Worm (Caenorhabditis elegans) whole organism, early embryonic: ENCODE measurements around the gene W07G4.8.

Experiments
- B0310.2 ChIP-seq: sonication (generic microtip); optimal IDR thresholded peaks from 2 replicates; lab custom pipeline; 2016; ENCODE audit warnings: mild to moderate bottlenecking, missing genetic modification characterization, missing compliant biosample characterization
- ama-1 ChIP-seq: fragments of 150-350 bp; optimal IDR thresholded peaks from 2 replicates; lab custom pipeline; 2014
- ceh-13 ChIP-seq: fragments of 200-800 bp; sonication (Bioruptor generic); optimal IDR thresholded peaks from 2 replicates; lab custom pipeline; 2018; ENCODE audit warnings: mild to moderate bottlenecking, missing genetic modification characterization, missing compliant biosample characterization
- ceh-36 ChIP-seq: sonication (generic microtip); optimal IDR thresholded peaks from 2 replicates; lab custom pipeline; 2016; ENCODE audit warnings: missing genetic modification characterization, inconsistent platforms, missing compliant biosample characterization
- flt-1 ChIP-seq: fragments of 200-800 bp; sonication (Bioruptor generic); IDR thresholded peaks from 2 replicates; pipeline ENCODE4 v1.3.6; 2022; ENCODE audit warnings: missing genetic modification characterization, missing compliant biosample characterization
- hmbx-1 ChIP-seq: sonication (generic microtip); optimal IDR thresholded peaks from 2 replicates; lab custom pipeline; 2016; ENCODE audit warnings: mild to moderate bottlenecking, missing genetic modification characterization, missing compliant biosample characterization
- hmg-4 ChIP-seq: fragments of 200-800 bp; sonication (Bioruptor generic); optimal IDR thresholded peaks from 2 replicates; lab custom pipeline; 2018; ENCODE audit warnings: mild to moderate bottlenecking, missing genetic modification characterization, missing compliant biosample characterization
- hnd-1 ChIP-seq: sonication (generic microtip); optimal IDR thresholded peaks from 2 replicates; lab custom pipeline; 2016; ENCODE audit warnings: missing genetic modification characterization, missing compliant biosample characterization
- pes-1 ChIP-seq: fragments of 200-800 bp; sonication (Bioruptor generic); IDR thresholded peaks from 2 replicates; pipeline ENCODE4 v1.3.6; 2022; ENCODE audit warnings: missing genetic modification reagents, missing genetic modification characterization, missing compliant biosample characterization
- scrt-1 ChIP-seq: fragments of 200-800 bp; sonication (Bioruptor generic); IDR thresholded peaks from 2 replicates; pipeline ENCODE4 v1.3.6; 2022; ENCODE audit warnings: missing genetic modification characterization, missing compliant biosample characterization
- sea-1 ChIP-seq: fragments of 200-800 bp; sonication (Bioruptor generic); conservative IDR thresholded peaks from 2 replicates; pipeline ENCODE4 v1.3.6; 2022; ENCODE audit warnings: missing genetic modification characterization, missing compliant biosample characterization
- tbx-11 ChIP-seq: fragments of 200-800 bp; sonication (Bioruptor generic); IDR thresholded peaks from 2 replicates; pipeline ENCODE4 v1.3.6; 2022; ENCODE audit warnings: missing genetic modification characterization, missing compliant biosample characterization
- tbx-37 ChIP-seq: fragments of 200-800 bp; sonication (Bioruptor generic); conservative IDR thresholded peaks from 2 replicates; pipeline ENCODE4 v1.3.6; 2022; ENCODE audit warnings: missing genetic modification reagents, missing genetic modification characterization, missing compliant biosample characterization
- tra-4 ChIP-seq: sonication (generic microtip); optimal IDR thresholded peaks from 2 replicates; lab custom pipeline; 2017; ENCODE audit warnings: missing genetic modification characterization, missing compliant biosample characterization

- TF ChIP-seq scrt-1 (GFP tag; lab: Robert Waterston, UW) (no peak), ama-1 (no peak), tbx-11 (GFP tag; lab: Robert Waterston, UW) (no peak), sea-1 (no peak), ceh-36 (tag; lab: Kevin White, UChicago) (no peak), ceh-13 (GFP tag; lab: Kevin White, UChicago) (no peak), flt-1 (no peak), hnd-1 (no peak), tra-4 (no peak), hmg-4 (GFP tag; lab: Kevin White, UChicago) (no peak), hmbx-1 (tag; lab: Kevin White, UChicago) (no peak), tbx-37 (no peak), pes-1 (GFP tag; lab: Robert Waterston, UW) (no peak), B0310.2 (tag; lab: Kevin White, UChicago) (no peak)
Measured at ce11 chrV:13024499-13024898, 24.9 kb downstream of the W07G4.8 start.
